Worm (Caenorhabditis elegans) whole organism, mixed stage, embryonic: ENCODE data around the gene C06B8.7.

Source experiments
- bed-3 ChIP-seq: fragments of 200-800 bp; sonication (Bioruptor generic); optimal IDR thresholded peaks from 3 replicates; lab custom pipeline; 2018; ENCODE audit warnings: mild to moderate bottlenecking, missing genetic modification characterization, moderate library complexity, missing compliant biosample characterization
- blmp-1 ChIP-seq: fragments of 150-350 bp; optimal IDR thresholded peaks from 2 replicates; lab custom pipeline; 2014; ENCODE audit warnings: missing biosample characterization, missing genetic modification characterization
- ceh-39 ChIP-seq: fragments of 150-350 bp; optimal IDR thresholded peaks from 2 replicates; lab custom pipeline; 2014; ENCODE audit warnings: missing biosample characterization, missing genetic modification characterization
- ceh-43 ChIP-seq: fragments of 200-800 bp; sonication (Bioruptor generic); optimal IDR thresholded peaks from 2 replicates; lab custom pipeline; 2018; ENCODE audit warnings: mild to moderate bottlenecking, missing genetic modification characterization, moderate library complexity, missing compliant biosample characterization
- ces-1 ChIP-seq: fragments of 150-350 bp; optimal IDR thresholded peaks from 2 replicates; lab custom pipeline; 2014; ENCODE audit warnings: missing biosample characterization, missing genetic modification reagents, missing genetic modification characterization
- cnd-1 ChIP-seq: fragments of 200-800 bp; sonication (Bioruptor generic); optimal IDR thresholded peaks from 2 replicates; lab custom pipeline; 2018; ENCODE audit warnings: mild to moderate bottlenecking, missing genetic modification characterization, missing compliant biosample characterization
- drap-1 ChIP-seq: fragments of 200-800 bp; sonication (Bioruptor generic); optimal IDR thresholded peaks from 3 replicates; lab custom pipeline; 2018; ENCODE audit warnings: mild to moderate bottlenecking, missing genetic modification characterization, missing compliant biosample characterization
- elt-1 ChIP-seq: sonication (generic microtip); optimal IDR thresholded peaks from 2 replicates; lab custom pipeline; 2017; ENCODE audit warnings: missing genetic modification characterization, mild to moderate bottlenecking, missing compliant biosample characterization, antibody characterized with exemption, moderate library complexity, borderline replicate concordance; ENCODE audit not compliant: insufficient read depth
- elt-3 ChIP-seq: fragments of 150-350 bp; optimal IDR thresholded peaks from 2 replicates; lab custom pipeline; 2014; ENCODE audit warnings: missing biosample characterization, missing genetic modification characterization
- flh-1 ChIP-seq: fragments of 200-800 bp; sonication (Bioruptor generic); optimal IDR thresholded peaks from 2 replicates; lab custom pipeline; 2018; ENCODE audit warnings: mild to moderate bottlenecking, missing genetic modification characterization, moderate library complexity, missing compliant biosample characterization
- ham-2 ChIP-seq: fragments of 200-800 bp; sonication (Bioruptor generic); optimal IDR thresholded peaks from 2 replicates; lab custom pipeline; 2018; ENCODE audit warnings: mild to moderate bottlenecking, missing genetic modification characterization, missing compliant biosample characterization
- hlh-1 ChIP-seq: fragments of 150-350 bp; optimal IDR thresholded peaks from 2 replicates; lab custom pipeline; 2014; ENCODE audit warnings: missing biosample characterization, missing genetic modification reagents, missing genetic modification characterization
- lin-13 ChIP-seq: fragments of 150-350 bp; optimal IDR thresholded peaks from 2 replicates; lab custom pipeline; 2014; ENCODE audit warnings: missing biosample characterization, missing genetic modification characterization
- lin-32 ChIP-seq: fragments of 200-800 bp; sonication (Bioruptor generic); optimal IDR thresholded peaks from 2 replicates; lab custom pipeline; 2018; ENCODE audit warnings: mild to moderate bottlenecking, missing genetic modification characterization, missing compliant biosample characterization
- lsy-2 ChIP-seq: fragments of 150-350 bp; optimal IDR thresholded peaks from 2 replicates; lab custom pipeline; 2014; ENCODE audit warnings: missing biosample characterization, missing genetic modification characterization
- mab-5 ChIP-seq: fragments of 150-350 bp; optimal IDR thresholded peaks from 2 replicates; lab custom pipeline; 2014; ENCODE audit warnings: missing biosample characterization, missing genetic modification characterization
- mep-1 ChIP-seq: fragments of 150-350 bp; optimal IDR thresholded peaks from 2 replicates; lab custom pipeline; 2017; ENCODE audit warnings: missing biosample characterization, missing genetic modification reagents, missing genetic modification characterization, inconsistent platforms
- mls-2 ChIP-seq: sonication (generic microtip); optimal IDR thresholded peaks from 2 replicates; lab custom pipeline; 2016; ENCODE audit warnings: mild to moderate bottlenecking, missing genetic modification characterization, moderate library complexity, missing compliant biosample characterization
- nhr-12 ChIP-seq: fragments of 150-350 bp; optimal IDR thresholded peaks from 2 replicates; lab custom pipeline; 2014; ENCODE audit warnings: missing biosample characterization, missing genetic modification characterization
- nhr-2 ChIP-seq: fragments of 150-350 bp; optimal IDR thresholded peaks from 2 replicates; lab custom pipeline; 2014; ENCODE audit warnings: missing biosample characterization, missing genetic modification characterization
- nhr-28 ChIP-seq: fragments of 150-350 bp; optimal IDR thresholded peaks from 2 replicates; lab custom pipeline; 2014; ENCODE audit warnings: missing biosample characterization, missing genetic modification characterization
- nhr-76 ChIP-seq: sonication (generic microtip); optimal IDR thresholded peaks from 2 replicates; lab custom pipeline; 2017; ENCODE audit warnings: missing biosample characterization, missing genetic modification characterization
- pha-4 ChIP-seq: fragments of 150-350 bp; optimal IDR thresholded peaks from 2 replicates; lab custom pipeline; 2018; ENCODE audit warnings: missing biosample characterization, missing genetic modification reagents, missing genetic modification characterization
- sem-2 ChIP-seq: fragments of 200-800 bp; sonication (Bioruptor generic); optimal IDR thresholded peaks from 2 replicates; lab custom pipeline; 2018; ENCODE audit warnings: mild to moderate bottlenecking, missing genetic modification characterization, missing compliant biosample characterization
- snpc-4 ChIP-seq: fragments of 150-350 bp; optimal IDR thresholded peaks from 2 replicates; lab custom pipeline; 2014; ENCODE audit warnings: missing biosample characterization, missing genetic modification characterization
- sptf-1 ChIP-seq: sonication (generic microtip); optimal IDR thresholded peaks from 2 replicates; lab custom pipeline; 2017; ENCODE audit warnings: mild to moderate bottlenecking, missing genetic modification characterization, moderate library complexity, missing compliant biosample characterization
- tbx-8 ChIP-seq: fragments of 200-800 bp; sonication (Bioruptor generic); optimal IDR thresholded peaks from 2 replicates; lab custom pipeline; 2018; ENCODE audit warnings: mild to moderate bottlenecking, missing genetic modification characterization, moderate library complexity, missing compliant biosample characterization
- unc-120 ChIP-seq: sonication (generic microtip); optimal IDR thresholded peaks from 2 replicates; lab custom pipeline; 2017; ENCODE audit warnings: missing genetic modification characterization, missing compliant biosample characterization; ENCODE audit not compliant: poor library complexity, severe bottlenecking
- unc-39 ChIP-seq: fragments of 150-350 bp; optimal IDR thresholded peaks from 2 replicates; lab custom pipeline; 2014; ENCODE audit warnings: missing biosample characterization, missing genetic modification characterization
- unc-62 ChIP-seq: fragments of 150-350 bp; optimal IDR thresholded peaks from 2 replicates; lab custom pipeline; 2014; ENCODE audit warnings: missing biosample characterization, missing genetic modification reagents, missing genetic modification characterization
- zip-8 ChIP-seq: fragments of 150-350 bp; optimal IDR thresholded peaks from 2 replicates; lab custom pipeline; 2014; ENCODE audit warnings: missing biosample characterization, missing genetic modification characterization
- ztf-11 ChIP-seq: fragments of 150-350 bp; optimal IDR thresholded peaks from 2 replicates; lab custom pipeline; 2014; ENCODE audit warnings: missing biosample characterization, missing genetic modification characterization

The C06B8.7 gene

DNA sequence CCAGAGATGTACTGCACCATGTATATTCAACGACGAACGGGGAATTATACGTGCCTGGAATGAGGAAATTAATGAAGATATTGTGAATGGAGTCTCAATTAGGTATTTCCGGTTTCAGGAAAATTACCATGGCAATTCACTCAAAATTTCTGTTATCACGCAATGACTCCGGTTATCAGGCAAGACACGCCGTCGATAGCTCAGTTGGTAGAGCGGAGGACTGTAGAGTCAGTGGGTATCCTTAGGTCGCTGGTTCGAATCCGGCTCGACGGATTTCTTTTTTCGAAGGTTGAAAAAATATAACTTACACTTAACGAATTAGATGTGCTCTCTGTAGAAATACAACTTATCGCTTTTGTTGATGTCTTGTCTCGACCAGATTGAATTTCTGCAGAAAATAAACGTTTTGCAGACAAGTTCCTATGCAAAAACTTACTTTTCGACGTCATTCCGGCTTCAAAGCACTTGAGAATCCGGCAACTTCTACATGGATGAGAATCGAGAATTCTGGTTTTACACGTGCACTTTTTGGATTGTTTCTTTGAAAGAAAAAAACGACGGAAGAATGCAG, 17.9 kb upstream of the C06B8.7 start:
- no peak for TF ChIP-seq nhr-28
- no peak for TF ChIP-seq nhr-76 (tag; lab: Kevin White, UChicago)
- no peak for TF ChIP-seq drap-1
- TF ChIP-seq mab-5 (tag; lab: Kevin White, UChicago): no peak
- TF ChIP-seq lin-13 (tag; lab: Kevin White, UChicago): no peak
- TF ChIP-seq ceh-39 (tag; lab: Kevin White, UChicago): no peak
- TF ChIP-seq mls-2 (tag; lab: Kevin White, UChicago): no peak
- no peak for TF ChIP-seq elt-3 (tag; lab: Kevin White, UChicago)
- TF ChIP-seq unc-120 (tag; lab: Kevin White, UChicago): no peak
- no peak for TF ChIP-seq nhr-12 (tag; lab: Kevin White, UChicago)
- no peak for TF ChIP-seq ztf-11
- no peak for TF ChIP-seq blmp-1 (tag; lab: Kevin White, UChicago)
- TF ChIP-seq mep-1: no peak
- TF ChIP-seq lin-32 (GFP tag; lab: Kevin White, UChicago): no peak
- no peak for TF ChIP-seq nhr-2 (tag; lab: Kevin White, UChicago)
- no peak for TF ChIP-seq pha-4 (tag; lab: Kevin White, UChicago)
- no peak for TF ChIP-seq cnd-1 (tag; lab: Kevin White, UChicago)
- no peak for TF ChIP-seq sem-2 (GFP tag; lab: Kevin White, UChicago)
- no peak for TF ChIP-seq snpc-4
- TF ChIP-seq tbx-8 (GFP tag; lab: Kevin White, UChicago): no peak

DNA sequence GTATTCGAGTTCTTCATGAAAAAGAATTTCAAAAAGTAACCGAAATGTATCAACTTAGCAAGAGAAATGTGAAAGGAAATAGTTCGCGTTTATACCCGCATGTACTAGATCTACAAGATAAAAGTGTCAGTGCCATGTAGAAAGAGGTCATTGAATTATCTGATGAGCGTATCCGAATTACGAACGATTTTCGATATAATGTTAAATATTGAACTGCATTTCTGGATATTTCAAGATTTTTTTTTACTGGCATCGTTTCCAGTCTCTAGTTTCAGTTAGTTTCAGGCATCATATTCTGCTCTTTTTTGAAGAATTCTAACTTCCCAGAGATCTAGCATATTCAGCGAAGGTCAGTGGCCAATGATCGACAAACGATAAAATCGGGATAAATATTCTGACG, 17.2 kb upstream of the C06B8.7 start, which contains the start of gene nhr-150:
Gene nhr-150 (minus strand): TSS at position 92 of the 400 bp plus-strand sequence.
- TF ChIP-seq elt-1 (peak; percentile 61), drap-1 (no peak)

DNA sequence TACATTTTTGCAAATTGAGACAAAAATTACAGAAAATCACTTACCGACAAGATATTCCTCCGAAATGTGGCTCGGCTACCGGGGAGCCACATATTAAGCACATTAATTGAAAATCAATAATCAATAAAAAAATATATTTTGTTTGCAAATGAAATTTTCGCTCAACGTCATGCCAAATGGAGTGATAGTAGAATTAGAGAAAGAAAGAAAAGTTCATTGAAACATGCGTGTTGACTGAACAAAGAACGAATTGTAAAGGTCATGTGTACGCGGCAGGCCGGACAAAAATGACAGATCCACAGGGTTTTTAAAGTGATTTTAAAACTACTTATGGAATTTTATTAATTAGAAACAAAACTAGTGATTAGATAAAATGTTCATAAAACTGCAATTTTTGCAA, 15.0 kb upstream of the C06B8.7 start:
- TF ChIP-seq ceh-43: no peak
- TF ChIP-seq lin-13 (tag; lab: Kevin White, UChicago): no peak
- TF ChIP-seq tbx-8 (GFP tag; lab: Kevin White, UChicago): no peak
- no peak for TF ChIP-seq elt-1
- no peak for TF ChIP-seq unc-120 (tag; lab: Kevin White, UChicago)
- no peak for TF ChIP-seq unc-39 (tag; lab: Kevin White, UChicago)
- TF ChIP-seq lsy-2 (tag; lab: Kevin White, UChicago): no peak
- TF ChIP-seq drap-1: no peak
- no peak for TF ChIP-seq nhr-28
- no peak for TF ChIP-seq mab-5 (tag; lab: Kevin White, UChicago)
- no peak for TF ChIP-seq blmp-1 (tag; lab: Kevin White, UChicago)
- no peak for TF ChIP-seq flh-1
- no peak for TF ChIP-seq hlh-1 (tag; lab: Kevin White, UChicago)
- no peak for TF ChIP-seq zip-8 (tag; lab: Kevin White, UChicago)
- TF ChIP-seq ces-1 (GFP tag; lab: Kevin White, UChicago): no peak
- TF ChIP-seq cnd-1 (tag; lab: Kevin White, UChicago): no peak
- no peak for TF ChIP-seq nhr-12 (tag; lab: Kevin White, UChicago)
- no peak for TF ChIP-seq ham-2
- TF ChIP-seq snpc-4: no peak
- TF ChIP-seq mep-1: no peak

DNA sequence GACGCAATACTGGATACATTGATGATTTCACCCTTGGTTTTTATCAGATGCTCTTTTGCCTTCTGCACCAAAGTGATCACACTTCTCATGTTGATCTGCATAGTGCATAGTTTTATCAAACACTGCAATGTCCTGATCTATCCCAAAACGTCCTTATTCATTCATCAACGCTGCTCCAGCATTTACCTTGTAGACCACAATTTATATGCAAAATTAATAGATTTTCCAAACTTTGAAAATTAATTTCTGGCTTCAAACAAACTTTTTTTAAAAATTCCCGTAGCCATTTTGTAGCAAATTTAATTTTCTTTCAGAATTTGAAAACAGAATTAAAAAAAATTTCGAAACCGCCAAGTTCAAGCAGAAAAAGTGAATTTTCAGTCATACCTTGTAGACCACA, 14.0 kb upstream of the C06B8.7 start, which contains the start of gene C06B8.3:
Gene C06B8.3 (minus strand): TSS at position 101 of the 400 bp plus-strand sequence.
- no peak for TF ChIP-seq unc-62 (GFP tag; lab: Kevin White, UChicago)

DNA sequence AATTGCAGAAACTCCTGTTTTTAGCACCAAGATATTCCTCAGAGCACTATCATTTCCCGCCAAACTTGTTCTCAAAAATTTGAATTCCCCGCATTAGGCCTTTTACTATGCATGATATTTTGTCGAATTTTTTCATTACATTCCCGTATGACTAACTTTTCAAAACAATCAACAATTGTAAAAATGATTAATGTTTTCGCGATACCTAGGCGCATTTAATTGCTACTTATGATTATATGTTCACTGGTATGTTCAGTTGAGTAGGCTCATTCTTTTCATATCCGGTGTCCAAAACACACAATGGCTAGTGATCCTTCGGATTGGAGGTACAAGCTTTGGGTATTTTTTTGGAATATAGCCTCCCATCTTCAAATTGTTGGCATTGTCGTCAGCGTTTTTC, 10.8 kb upstream of the C06B8.7 start, which contains the start of gene srw-21:
Gene srw-21 (plus strand): TSS at position 301 of the 400 bp plus-strand sequence.
- TF ChIP-seq ceh-43 (no peak), flh-1 (no peak), bed-3 (GFP tag; lab: Kevin White, UChicago) (no peak), zip-8 (tag; lab: Kevin White, UChicago) (no peak), sptf-1 (no peak)
